Worm (Caenorhabditis elegans) whole organism, L1 larva: ENCODE data around the gene M01H9.4.

Experiments used
- C04F5.9 ChIP-seq: sonication (generic microtip); optimal IDR thresholded peaks from 2 replicates; lab custom pipeline; 2016; ENCODE audit warnings: missing genetic modification characterization, missing compliant biosample characterization
- F16B12.6 ChIP-seq: fragments of 150-350 bp; optimal IDR thresholded peaks from 2 replicates; lab custom pipeline; 2014; ENCODE audit warnings: missing biosample characterization, missing genetic modification characterization
- Y116A8C.19 ChIP-seq: sonication (generic microtip); optimal IDR thresholded peaks from 2 replicates; lab custom pipeline; 2016; ENCODE audit warnings: missing compliant biosample characterization, missing genetic modification characterization, borderline replicate concordance
- aly-2 ChIP-seq: fragments of 150-350 bp; optimal IDR thresholded peaks from 2 replicates; lab custom pipeline; 2014; ENCODE audit warnings: missing biosample characterization, missing genetic modification characterization
- blmp-1 ChIP-seq: fragments of 150-350 bp; optimal IDR thresholded peaks from 2 replicates; lab custom pipeline; 2014; ENCODE audit warnings: missing biosample characterization, missing genetic modification characterization
- ceh-8 ChIP-seq: fragments of 200-800 bp; sonication (Bioruptor generic); optimal IDR thresholded peaks from 2 replicates; lab custom pipeline; 2018; ENCODE audit warnings: mild to moderate bottlenecking, missing genetic modification characterization, moderate library complexity, missing compliant biosample characterization
- ceh-82 ChIP-seq, 3 experiments: fragments of 150-350 bp in 1 of 3; sonication (generic microtip) in 2 of 3; optimal IDR thresholded peaks; 2 replicates each; lab custom pipeline; 2014 to 2017; ENCODE audit warnings: missing biosample characterization in 3 of 3, missing genetic modification characterization in 3 of 3
- dsc-1 ChIP-seq: sonication (generic microtip); optimal IDR thresholded peaks from 2 replicates; lab custom pipeline; 2016; ENCODE audit warnings: mild to moderate bottlenecking, missing genetic modification characterization, missing compliant biosample characterization
- efl-3 ChIP-seq: fragments of 200-800 bp; sonication (Bioruptor generic); optimal IDR thresholded peaks from 2 replicates; lab custom pipeline; 2018; ENCODE audit warnings: mild to moderate bottlenecking, missing genetic modification characterization, missing compliant biosample characterization
- egl-27 ChIP-seq, 2 experiments: fragments of 150-350 bp in 1 of 2; sonication (generic microtip); optimal IDR thresholded peaks; 3 replicates each; lab custom pipeline; 2017 to 2018; ENCODE audit warnings: missing biosample characterization in 2 of 2, missing genetic modification characterization in 2 of 2, missing genetic modification reagents in 2 of 2
- elt-2 ChIP-seq: sonication (generic microtip); optimal IDR thresholded peaks from 2 replicates; lab custom pipeline; 2016; ENCODE audit warnings: missing genetic modification characterization, mild to moderate bottlenecking, inconsistent platforms, missing compliant biosample characterization, missing genetic modification reagents
- elt-3 ChIP-seq, 6 experiments: fragments of 150-350 bp in 1 of 6; sonication (generic microtip); optimal IDR thresholded peaks; 2 replicates each; lab custom pipeline; 2017 to 2018; ENCODE audit warnings: missing biosample characterization in 6 of 6, missing genetic modification characterization in 6 of 6, inconsistent platforms in 1 of 6
- ets-5 ChIP-seq: fragments of 200-800 bp; sonication (Bioruptor generic); IDR thresholded peaks from 2 replicates; pipeline ENCODE4 v1.3.6; 2022; ENCODE audit warnings: missing genetic modification characterization, missing compliant biosample characterization
- fkh-10 ChIP-seq: sonication (generic microtip); optimal IDR thresholded peaks from 2 replicates; lab custom pipeline; 2017; ENCODE audit warnings: missing biosample characterization, missing genetic modification reagents, missing genetic modification characterization
- fkh-4 ChIP-seq: sonication (generic microtip); optimal IDR thresholded peaks from 2 replicates; lab custom pipeline; 2016; ENCODE audit warnings: missing compliant biosample characterization, missing genetic modification characterization, borderline replicate concordance
- fkh-8 ChIP-seq: sonication (generic microtip); optimal IDR thresholded peaks from 2 replicates; lab custom pipeline; 2016; ENCODE audit warnings: mild to moderate bottlenecking, missing genetic modification characterization, missing compliant biosample characterization
- fos-1 ChIP-seq: fragments of 150-350 bp; optimal IDR thresholded peaks from 2 replicates; lab custom pipeline; 2014; ENCODE audit warnings: missing biosample characterization, missing genetic modification characterization
- hlh-17 ChIP-seq: fragments of 200-800 bp; sonication (Bioruptor generic); optimal IDR thresholded peaks from 2 replicates; lab custom pipeline; 2018; ENCODE audit warnings: missing genetic modification characterization, mild to moderate bottlenecking, missing compliant biosample characterization, moderate library complexity, borderline replicate concordance
- hpl-2 ChIP-seq: fragments of 150-350 bp; optimal IDR thresholded peaks from 2 replicates; lab custom pipeline; 2014; ENCODE audit warnings: missing biosample characterization, missing genetic modification reagents, missing genetic modification characterization
- irx-1 ChIP-seq: sonication (generic microtip); optimal IDR thresholded peaks from 2 replicates; lab custom pipeline; 2016; ENCODE audit warnings: missing genetic modification characterization, missing compliant biosample characterization
- lin-35 ChIP-seq, 2 experiments: fragments of 150-350 bp; optimal IDR thresholded peaks; 2 replicates each; lab custom pipeline; 2014; ENCODE audit warnings: missing biosample characterization in 2 of 2, missing genetic modification characterization in 2 of 2, missing genetic modification reagents in 2 of 2
- lin-39 ChIP-seq: fragments of 150-350 bp; optimal IDR thresholded peaks from 2 replicates; lab custom pipeline; 2014; ENCODE audit warnings: missing biosample characterization, missing genetic modification reagents, missing genetic modification characterization
- mab-9 ChIP-seq: fragments of 200-800 bp; sonication (Bioruptor generic); IDR thresholded peaks from 2 replicates; pipeline ENCODE4 v1.3.6; 2022; ENCODE audit warnings: missing genetic modification reagents, missing genetic modification characterization, missing compliant biosample characterization
- mdl-1 ChIP-seq, 2 experiments: fragments of 150-350 bp; optimal IDR thresholded peaks; 2 replicates each; lab custom pipeline; 2014 to 2017; ENCODE audit warnings: missing biosample characterization in 2 of 2, missing genetic modification characterization in 2 of 2, inconsistent platforms in 1 of 2
- mef-2 ChIP-seq: fragments of 150-350 bp; optimal IDR thresholded peaks from 2 replicates; lab custom pipeline; 2014; ENCODE audit warnings: missing biosample characterization, missing genetic modification characterization
- mep-1 ChIP-seq: fragments of 150-350 bp; optimal IDR thresholded peaks from 2 replicates; lab custom pipeline; 2014; ENCODE audit warnings: missing biosample characterization, missing genetic modification characterization
- nhr-11 ChIP-seq: fragments of 150-350 bp; optimal IDR thresholded peaks from 2 replicates; lab custom pipeline; 2014; ENCODE audit warnings: missing biosample characterization, missing genetic modification characterization
- nhr-19 ChIP-seq: fragments of 200-800 bp; sonication (Bioruptor generic); conservative IDR thresholded peaks from 2 replicates; pipeline ENCODE4 v1.3.6; 2022; ENCODE audit warnings: missing genetic modification characterization, missing compliant biosample characterization
- nhr-20 ChIP-seq: sonication (generic microtip); optimal IDR thresholded peaks from 2 replicates; lab custom pipeline; 2016; ENCODE audit warnings: mild to moderate bottlenecking, missing genetic modification characterization, missing compliant biosample characterization
- nhr-237 ChIP-seq: fragments of 150-350 bp; optimal IDR thresholded peaks from 2 replicates; lab custom pipeline; 2014; ENCODE audit warnings: missing biosample characterization, missing genetic modification characterization
- nhr-47 ChIP-seq: sonication (generic microtip); optimal IDR thresholded peaks from 2 replicates; lab custom pipeline; 2016; ENCODE audit warnings: mild to moderate bottlenecking, missing genetic modification characterization, moderate library complexity, missing compliant biosample characterization
- nhr-71 ChIP-seq: sonication (generic microtip); optimal IDR thresholded peaks from 2 replicates; lab custom pipeline; 2016; ENCODE audit warnings: mild to moderate bottlenecking, missing genetic modification characterization, moderate library complexity, missing compliant biosample characterization
- nhr-77 ChIP-seq: fragments of 150-350 bp; optimal IDR thresholded peaks from 2 replicates; lab custom pipeline; 2014; ENCODE audit warnings: missing biosample characterization, missing genetic modification characterization
- nhr-85 ChIP-seq: sonication (generic microtip); peaks from one replicate; lab custom pipeline; 2016; ENCODE audit warnings: missing genetic modification characterization, inconsistent platforms, missing compliant biosample characterization
- nhr-90 ChIP-seq: sonication (generic microtip); optimal IDR thresholded peaks from 2 replicates; lab custom pipeline; 2016; ENCODE audit warnings: mild to moderate bottlenecking, missing genetic modification characterization, missing compliant biosample characterization; ENCODE audit not compliant: poor library complexity
- pax-3 ChIP-seq: fragments of 200-800 bp; sonication (Bioruptor generic); optimal IDR thresholded peaks from 2 replicates; lab custom pipeline; 2018; ENCODE audit warnings: mild to moderate bottlenecking, missing genetic modification characterization, moderate library complexity, missing compliant biosample characterization
- pqm-1 ChIP-seq: sonication (generic microtip); optimal IDR thresholded peaks from 3 replicates; lab custom pipeline; 2017; ENCODE audit warnings: missing biosample characterization, missing genetic modification characterization
- snpc-4 ChIP-seq: fragments of 150-350 bp; optimal IDR thresholded peaks from 2 replicates; lab custom pipeline; 2014; ENCODE audit warnings: missing biosample characterization, missing genetic modification characterization
- snu-23 ChIP-seq: sonication (generic microtip); optimal IDR thresholded peaks from 2 replicates; lab custom pipeline; 2016; ENCODE audit warnings: missing genetic modification characterization, missing compliant biosample characterization
- sox-4 ChIP-seq: sonication (generic microtip); optimal IDR thresholded peaks from 2 replicates; lab custom pipeline; 2016; ENCODE audit warnings: missing genetic modification characterization, missing compliant biosample characterization
- sup-37 ChIP-seq: fragments of 200-800 bp; sonication (Bioruptor generic); optimal IDR thresholded peaks from 2 replicates; lab custom pipeline; 2018; ENCODE audit warnings: mild to moderate bottlenecking, missing genetic modification characterization, missing compliant biosample characterization
- tbx-2 ChIP-seq: sonication (generic microtip); optimal IDR thresholded peaks from 2 replicates; lab custom pipeline; 2016; ENCODE audit warnings: missing genetic modification characterization, missing compliant biosample characterization
- unc-130 ChIP-seq: fragments of 150-350 bp; optimal IDR thresholded peaks from 2 replicates; lab custom pipeline; 2017; ENCODE audit warnings: missing biosample characterization, missing genetic modification characterization, inconsistent platforms
- unc-30 ChIP-seq: sonication (generic microtip); optimal IDR thresholded peaks from 2 replicates; lab custom pipeline; 2017; ENCODE audit warnings: missing biosample characterization, missing genetic modification characterization
- unc-62 ChIP-seq: fragments of 150-350 bp; optimal IDR thresholded peaks from 2 replicates; lab custom pipeline; 2014; ENCODE audit warnings: missing biosample characterization, missing genetic modification reagents, missing genetic modification characterization
- unc-86 ChIP-seq: sonication (generic microtip); optimal IDR thresholded peaks from 2 replicates; lab custom pipeline; 2016; ENCODE audit warnings: missing genetic modification characterization, missing compliant biosample characterization
- xbp-1 ChIP-seq: sonication (generic microtip); optimal IDR thresholded peaks from 2 replicates; lab custom pipeline; 2016; ENCODE audit warnings: missing genetic modification characterization, missing compliant biosample characterization
- zag-1 ChIP-seq: fragments of 150-350 bp; optimal IDR thresholded peaks from 2 replicates; lab custom pipeline; 2014; ENCODE audit warnings: missing biosample characterization, missing genetic modification characterization
- zip-4 ChIP-seq: fragments of 200-800 bp; sonication (Bioruptor generic); optimal IDR thresholded peaks from 2 replicates; lab custom pipeline; 2018; ENCODE audit warnings: mild to moderate bottlenecking, missing genetic modification characterization, moderate library complexity, missing compliant biosample characterization
- ztf-11 ChIP-seq, 2 experiments: sonication (generic microtip); optimal IDR thresholded peaks; 2 replicates each; lab custom pipeline; 2016 to 2017; ENCODE audit warnings: missing genetic modification characterization in 2 of 2, missing biosample characterization in 1 of 2, missing compliant biosample characterization in 1 of 2

M01H9.4 gene

DNA sequence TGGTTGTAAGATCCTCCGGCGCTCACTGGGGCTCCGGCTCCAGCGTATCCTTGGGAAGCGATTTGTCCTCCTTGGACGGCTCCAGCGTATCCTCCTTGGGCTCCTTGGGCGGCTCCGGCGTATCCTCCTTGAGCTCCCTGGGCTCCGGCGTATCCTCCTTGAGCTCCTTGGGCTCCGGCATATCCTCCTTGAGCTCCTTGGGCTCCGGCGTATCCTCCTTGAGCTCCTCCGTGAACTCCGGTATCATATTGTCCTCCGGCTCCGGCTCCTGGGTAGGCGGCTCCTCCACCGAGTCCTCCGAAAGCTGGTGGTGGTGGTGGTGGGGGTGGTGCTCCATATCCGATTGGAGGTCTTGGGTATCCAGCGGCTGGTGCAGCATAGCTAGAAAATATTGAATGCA, 33.8 kb upstream of the M01H9.4 start:
- TF ChIP-seq pqm-1 (tag; lab: Kevin White, UChicago) (no peak), fkh-10 (no peak), ceh-82 (tag; optimal IDR thresholded peaks at IDR 0.05; lab: Kevin White, UChicago) (no peak), ceh-8 (GFP tag; lab: Kevin White, UChicago) (peak; percentile 2)

DNA sequence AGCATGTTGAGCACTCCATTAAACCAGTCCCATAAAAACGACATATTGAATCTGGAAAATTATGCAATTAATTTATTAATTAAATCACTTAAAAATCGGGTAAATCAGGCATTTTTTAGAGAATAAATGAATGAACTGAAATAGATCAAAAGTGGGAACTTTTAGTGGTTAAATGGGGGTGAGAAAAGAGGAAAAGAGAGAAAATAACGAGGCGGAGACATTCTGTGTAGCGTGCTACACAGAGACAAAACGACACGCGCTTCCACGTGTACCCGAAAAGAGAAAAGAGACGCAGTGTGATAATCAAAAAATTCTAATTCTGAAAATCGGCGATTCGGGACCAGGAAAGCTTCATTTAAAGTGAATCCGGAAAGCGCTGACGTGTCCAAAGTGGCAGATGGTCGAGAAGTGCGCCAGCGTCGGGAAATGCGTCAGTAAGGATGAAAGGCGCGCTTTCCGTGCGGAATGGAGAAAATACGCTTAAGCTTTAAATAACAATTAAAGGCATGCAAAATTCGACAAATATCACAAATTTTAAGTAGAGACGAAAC, 30.6 kb upstream of the M01H9.4 start, which contains the start of gene sar-1:
Gene sar-1, minus strand, starts transcription at position 51 of the 551 bp plus-strand sequence.
- peak in 1 of 2 experiments; percentile 45 for TF ChIP-seq mdl-1 (tag; optimal IDR thresholded peaks at IDR 0.05; lab: Kevin White, UChicago)
- TF ChIP-seq snpc-4 (tag; lab: Kevin White, UChicago): peak; percentile 41
- TF ChIP-seq efl-3 (GFP tag; lab: Kevin White, UChicago): peak; percentile 18
- peak; percentile 60 for TF ChIP-seq F16B12.6 (tag; lab: Kevin White, UChicago)
- TF ChIP-seq ztf-11 (tag; optimal IDR thresholded peaks at IDR 0.05; lab: Kevin White, UChicago): peak in 1 of 2 experiments; percentile 31
- peak; percentile 44 for TF ChIP-seq nhr-11
- peak; percentile 60 for TF ChIP-seq sox-4
- TF ChIP-seq aly-2 (tag; lab: Kevin White, UChicago): peak; percentile 62
- TF ChIP-seq hpl-2: peak; percentile 52
- TF ChIP-seq unc-30: no peak
- peak; percentile 71 for TF ChIP-seq fkh-8 (tag; lab: Kevin White, UChicago)
- TF ChIP-seq nhr-77 (tag; lab: Kevin White, UChicago): peak; percentile 64
- peak; percentile 74 for TF ChIP-seq lin-39
- TF ChIP-seq nhr-71 (tag; lab: Kevin White, UChicago): peak; percentile 93
- peak; percentile 80 for TF ChIP-seq ceh-8 (GFP tag; lab: Kevin White, UChicago)
- peak; percentile 69 for TF ChIP-seq sup-37 (GFP tag; lab: Kevin White, UChicago)
- peak in 2 of 6 experiments; percentile 13 to 27 for TF ChIP-seq elt-3 (tag; optimal IDR thresholded peaks at IDR 0.05; lab: Kevin White, UChicago)
- no peak for TF ChIP-seq unc-62 (GFP tag; lab: Kevin White, UChicago)
- peak; percentile 59 for TF ChIP-seq zip-4 (GFP tag; lab: Kevin White, UChicago)
- peak; percentile 29 for TF ChIP-seq elt-2 (tag; lab: Kevin White, UChicago)
- peak; percentile 77 for TF ChIP-seq nhr-90 (tag; lab: Kevin White, UChicago)
- TF ChIP-seq egl-27 (tag; optimal IDR thresholded peaks at IDR 0.05; lab: Kevin White, UChicago): no peak
- TF ChIP-seq C04F5.9 (tag; lab: Kevin White, UChicago): peak; percentile 35
- peak; percentile 91 for TF ChIP-seq dsc-1 (tag; lab: Kevin White, UChicago)
- TF ChIP-seq mep-1 (tag; lab: Kevin White, UChicago): peak; percentile 95
- TF ChIP-seq nhr-19: peak; percentile 83
- TF ChIP-seq unc-130 (tag; lab: Kevin White, UChicago): peak; percentile 35
- peak; percentile 85 for TF ChIP-seq irx-1 (tag; lab: Kevin White, UChicago)
- TF ChIP-seq ets-5 (GFP tag; lab: Robert Waterston, UW): no peak
- peak; percentile 90 for TF ChIP-seq snu-23 (GFP tag; lab: Kevin White, UChicago)
- TF ChIP-seq zag-1 (tag; lab: Kevin White, UChicago): no peak
- TF ChIP-seq lin-35 (GFP tag; optimal IDR thresholded peaks at IDR 0.05; lab: Kevin White, UChicago): peak; percentile 82 to 87
- peak; percentile 93 for TF ChIP-seq xbp-1
- no peak for TF ChIP-seq fkh-4 (tag; lab: Kevin White, UChicago)
- peak; percentile 94 for TF ChIP-seq nhr-47
- TF ChIP-seq mab-9 (GFP tag; lab: Robert Waterston, UW): no peak; the same call in 1 of the 2 replicates
- peak; percentile 85 for TF ChIP-seq nhr-85
- no peak for TF ChIP-seq mef-2 (tag; lab: Kevin White, UChicago)
- TF ChIP-seq tbx-2 (tag; lab: Kevin White, UChicago): peak; percentile 88
- peak; percentile 80 for TF ChIP-seq fos-1 (tag; lab: Kevin White, UChicago)
- TF ChIP-seq blmp-1 (tag; lab: Kevin White, UChicago): peak; percentile 45
- TF ChIP-seq nhr-20 (tag; lab: Kevin White, UChicago): peak; percentile 86
- no peak for TF ChIP-seq hlh-17 (GFP tag; lab: Kevin White, UChicago)
- TF ChIP-seq nhr-237 (tag; lab: Kevin White, UChicago): peak; percentile 41
- no peak for TF ChIP-seq pqm-1 (tag; lab: Kevin White, UChicago)
- TF ChIP-seq pax-3 (tag; lab: Kevin White, UChicago): peak; percentile 72
- no peak for TF ChIP-seq Y116A8C.19 (tag; lab: Kevin White, UChicago)
- TF ChIP-seq unc-86 (tag; lab: Kevin White, UChicago): peak; percentile 88
